Worm (Caenorhabditis elegans): ENCODE results near the gene C15B12.2.
A peak's percentile ranks its signal among the peaks of the same experiment; 100 is the strongest.

The C15B12.2 gene

DNA sequence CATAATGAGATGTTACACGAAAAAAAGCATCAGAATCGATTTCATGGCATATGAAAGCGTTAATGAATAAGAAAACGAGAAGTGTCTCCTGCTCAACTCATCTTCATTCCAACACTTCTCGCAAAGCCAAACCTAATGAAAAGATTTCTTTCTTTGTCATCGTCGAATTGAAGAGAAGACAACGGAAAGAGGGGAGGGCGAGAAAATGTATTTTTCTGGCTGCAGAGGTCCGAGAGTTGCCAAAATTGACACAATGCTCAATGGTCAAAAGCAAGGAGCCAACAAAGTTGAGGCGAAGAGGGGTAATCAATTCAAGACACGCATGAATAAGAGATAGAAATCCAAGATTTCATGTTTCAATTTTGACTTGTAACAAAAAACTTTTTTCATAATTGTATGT is 44.1 kb upstream of the C15B12.2 start:
- TF ChIP-seq hlh-13 (GFP tag; optimal IDR thresholded peaks at IDR 0.05) (no peak), elt-2 (tag; optimal IDR thresholded peaks at IDR 0.05) (no peak), unc-42 (tag; optimal IDR thresholded peaks at IDR 0.05) (peak; percentile 81)

DNA sequence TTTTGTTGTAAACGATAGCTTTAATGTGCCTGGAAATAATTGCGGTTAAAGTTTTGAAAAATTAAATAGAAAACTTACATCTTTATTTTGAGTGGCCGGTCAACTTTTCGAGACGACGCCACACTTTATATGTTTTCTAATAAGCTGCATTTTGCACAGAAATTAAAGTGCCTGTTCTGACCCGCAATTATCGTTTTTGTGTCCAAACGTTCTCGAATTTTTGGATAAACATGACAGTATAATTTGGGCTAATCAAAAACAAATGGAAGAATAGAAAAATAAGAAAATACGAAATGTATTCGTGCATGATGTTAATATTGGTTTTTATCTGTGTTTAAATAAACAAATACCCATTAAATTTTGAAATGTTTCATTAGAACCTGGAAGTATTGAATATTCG is 42.5 kb upstream of the C15B12.2 start, which contains the start of gene K10C2.12:
TSS of gene K10C2.12 (minus strand) at position 101 of the 400 bp plus-strand sequence.
- TF ChIP-seq ceh-30 (tag; optimal IDR thresholded peaks at IDR 0.05) = no peak
- no peak for TF ChIP-seq C38D4.7 (GFP tag; optimal IDR thresholded peaks at IDR 0.05)
- TF ChIP-seq sdc-2 (tag; optimal IDR thresholded peaks at IDR 0.05) = no peak

DNA sequence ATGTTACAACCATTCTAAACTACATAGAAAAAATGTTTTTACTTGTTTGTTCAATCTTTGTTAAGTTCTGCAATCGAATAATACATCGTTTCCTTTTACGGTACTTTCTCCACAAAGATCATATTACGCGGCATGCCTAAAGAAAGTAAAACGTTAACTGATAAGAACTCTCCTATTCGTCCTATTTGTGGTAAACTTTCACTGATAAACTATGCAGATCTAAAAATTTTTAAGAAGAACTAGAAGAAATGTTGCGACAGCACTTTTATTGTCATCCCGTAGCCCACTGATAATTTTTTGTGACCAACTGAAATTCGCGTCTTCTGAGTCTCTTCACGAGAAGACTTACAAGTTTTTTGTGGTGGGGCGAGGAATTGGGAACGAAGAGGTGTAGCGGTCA is 36.1 kb upstream of the C15B12.2 start:
- TF ChIP-seq odd-2 (tag; optimal IDR thresholded peaks at IDR 0.05) = no peak
- no peak for TF ChIP-seq nhr-232 (tag; optimal IDR thresholded peaks at IDR 0.05)
- no peak for TF ChIP-seq pha-4 (tag; optimal IDR thresholded peaks at IDR 0.05)
- TF ChIP-seq ceh-31 (tag; optimal IDR thresholded peaks at IDR 0.05) = no peak
- TF ChIP-seq pros-1 (tag; optimal IDR thresholded peaks at IDR 0.05) = no peak
- no peak for TF ChIP-seq K02D7.2 (tag; optimal IDR thresholded peaks at IDR 0.05)
- no peak for TF ChIP-seq dve-1 (tag; optimal IDR thresholded peaks at IDR 0.05)

DNA sequence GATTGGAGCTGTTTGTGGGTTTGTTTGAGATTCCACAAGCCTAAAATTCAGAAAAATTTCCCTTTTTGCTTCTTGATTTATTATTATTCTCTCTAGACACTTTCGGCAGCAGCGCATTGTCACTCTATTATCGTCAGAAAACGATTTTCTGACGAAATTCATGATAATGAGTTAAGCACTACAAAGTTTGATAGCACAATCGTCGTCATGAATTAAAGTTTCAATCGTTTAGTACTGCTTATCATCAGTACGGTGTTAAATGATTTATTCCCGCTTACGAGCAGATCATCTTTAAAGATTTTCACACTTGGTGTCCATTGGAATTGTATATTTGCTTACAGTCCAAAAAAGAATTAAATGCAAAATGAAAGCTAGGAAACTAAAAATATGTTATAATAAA is 33.7 kb upstream of the C15B12.2 start:
- TF ChIP-seq ceh-19 (GFP tag; optimal IDR thresholded peaks at IDR 0.05) (no peak), nhr-232 (tag; optimal IDR thresholded peaks at IDR 0.05) (no peak), ceh-48 (tag; optimal IDR thresholded peaks at IDR 0.05) (no peak)

DNA sequence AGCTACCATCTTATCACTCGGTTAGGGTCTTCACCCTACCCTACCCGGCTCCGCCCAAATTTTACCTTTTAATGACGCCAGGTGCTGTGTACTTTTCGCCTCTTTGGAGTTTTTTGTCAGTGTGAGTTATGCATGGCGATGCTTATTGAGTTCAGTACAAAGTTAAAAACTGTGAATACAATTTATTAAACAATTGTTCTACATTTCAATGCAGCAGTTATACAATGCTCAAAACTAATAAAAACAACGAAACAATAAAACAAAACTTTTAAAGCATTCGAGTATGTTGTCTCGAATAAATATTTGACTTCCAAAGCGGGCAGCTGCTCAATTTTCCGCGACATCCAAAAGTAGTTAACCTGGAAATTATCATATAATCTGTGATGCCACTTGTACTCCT is 32.7 kb upstream of the C15B12.2 start, which contains the start of gene ctsa-2:
TSS of gene ctsa-2 (minus strand) at position 101 of the 400 bp plus-strand sequence.
- no peak for TF ChIP-seq ahr-1 (tag; optimal IDR thresholded peaks at IDR 0.05)
- TF ChIP-seq nhr-11 (tag; optimal IDR thresholded peaks at IDR 0.05) = no peak
- no peak for TF ChIP-seq unc-55 (GFP tag; optimal IDR thresholded peaks at IDR 0.05)
- no peak for TF ChIP-seq elt-4 (tag; optimal IDR thresholded peaks at IDR 0.05)
- TF ChIP-seq ceh-2 (tag; optimal IDR thresholded peaks at IDR 0.05) = no peak
- TF ChIP-seq ceh-34 (tag; optimal IDR thresholded peaks at IDR 0.05) = no peak
- no peak for TF ChIP-seq npax-4 (tag; optimal IDR thresholded peaks at IDR 0.05)

DNA sequence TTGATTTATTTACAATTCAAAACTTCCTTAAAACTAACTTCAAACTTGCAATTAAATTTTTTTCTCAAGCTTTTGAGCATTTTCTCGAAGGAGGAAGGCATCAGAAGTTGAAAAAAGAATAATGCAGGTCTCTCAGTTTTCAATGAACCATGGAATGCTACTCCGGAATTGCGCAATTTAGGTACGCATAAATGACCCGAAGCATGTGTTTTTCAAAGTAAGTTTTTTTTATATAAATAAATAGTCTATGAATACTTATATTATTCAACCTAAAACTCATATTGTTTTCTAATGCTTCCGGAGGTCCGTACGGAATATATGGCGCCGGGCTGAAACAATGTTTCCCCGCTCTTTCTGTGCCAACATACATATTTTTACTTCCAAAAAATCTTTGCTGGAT is 29.5 kb upstream of the C15B12.2 start, which contains the start of gene K10C2.2:
TSS of gene K10C2.2 (minus strand) at position 101 of the 400 bp plus-strand sequence.
- TF ChIP-seq ceh-19 (GFP tag; optimal IDR thresholded peaks at IDR 0.05) = no peak
- TF ChIP-seq K09A11.1 (tag; optimal IDR thresholded peaks at IDR 0.05; ENCODE audit: insufficient read depth) = no peak

DNA sequence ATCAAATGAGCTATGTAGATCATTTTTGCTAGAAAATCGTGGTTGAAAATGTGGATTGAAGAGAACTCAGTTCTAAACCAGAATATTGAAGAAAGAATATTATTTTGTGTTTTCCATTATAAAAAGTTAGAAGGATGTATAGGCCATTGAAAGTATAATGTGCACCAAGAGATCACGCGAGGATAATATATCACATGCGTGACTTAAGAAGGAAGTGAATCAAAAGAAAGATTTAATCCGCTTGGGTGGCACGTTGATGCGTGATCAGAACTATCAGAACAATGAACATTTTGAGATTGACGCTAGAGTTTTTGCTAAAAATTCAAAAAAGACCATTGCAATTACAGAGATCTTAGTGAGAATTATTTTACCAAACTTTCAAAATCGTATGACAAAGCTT is 27.4 kb upstream of the C15B12.2 start:
- TF ChIP-seq zip-5 (tag; optimal IDR thresholded peaks at IDR 0.05) (no peak), ets-4 (tag; optimal IDR thresholded peaks at IDR 0.05) (no peak), ceh-48 (tag; optimal IDR thresholded peaks at IDR 0.05) (no peak), hlh-30 (tag; optimal IDR thresholded peaks at IDR 0.05; ENCODE audit: insufficient read depth) (no peak)

DNA sequence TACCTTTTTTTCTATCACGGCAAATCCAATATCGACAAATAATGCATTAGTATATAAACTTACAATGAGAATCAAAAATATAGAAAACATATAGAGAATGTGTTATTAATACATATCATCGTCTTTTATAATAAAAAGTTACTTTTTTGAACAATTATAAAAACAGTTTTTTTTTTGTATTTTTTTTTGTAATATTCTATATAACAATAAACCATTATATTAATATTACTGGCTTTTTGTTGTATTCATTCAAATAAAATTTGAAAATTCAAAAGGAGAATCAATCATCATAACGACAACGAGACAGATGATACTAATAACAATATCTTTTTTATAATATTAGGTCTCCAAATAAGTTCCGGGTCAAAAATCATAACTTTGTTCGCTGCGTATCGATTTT is 25.7 kb upstream of the C15B12.2 start, which contains the start of gene K10C2.8:
TSS of gene K10C2.8 (minus strand) at position 101 of the 400 bp plus-strand sequence.
- TF ChIP-seq ceh-31 (tag; optimal IDR thresholded peaks at IDR 0.05) (no peak), eyg-1 (tag; optimal IDR thresholded peaks at IDR 0.05) (no peak), npax-4 (tag; optimal IDR thresholded peaks at IDR 0.05) (no peak), odd-2 (tag; optimal IDR thresholded peaks at IDR 0.05) (no peak), nfya-1 (tag; optimal IDR thresholded peaks at IDR 0.05) (no peak), Y22D7AL.16 (tag; optimal IDR thresholded peaks at IDR 0.05) (no peak), zip-5 (tag; optimal IDR thresholded peaks at IDR 0.05) (no peak), dve-1 (tag; optimal IDR thresholded peaks at IDR 0.05) (no peak), lim-6 (tag; optimal IDR thresholded peaks at IDR 0.05) (no peak), ets-4 (tag; optimal IDR thresholded peaks at IDR 0.05) (no peak), nhr-11 (tag; optimal IDR thresholded peaks at IDR 0.05) (no peak), ceh-6 (GFP tag; optimal IDR thresholded peaks at IDR 0.05) (no peak), hlh-8 (tag; optimal IDR thresholded peaks at IDR 0.05) (no peak)
